Worm (Caenorhabditis elegans) whole organism, L4/young adult: ENCODE measurements around the gene C35A5.6.

Experiments
- W03F9.2 ChIP-seq: fragments of 150-350 bp; optimal IDR thresholded peaks from 2 replicates; lab custom pipeline; 2014; ENCODE audit warnings: missing biosample characterization, missing genetic modification characterization
- dao-5 ChIP-seq: sonication (generic microtip); optimal IDR thresholded peaks from 2 replicates; lab custom pipeline; 2016; ENCODE audit warnings: missing genotype, missing genetic modification characterization, moderate library complexity, missing compliant biosample characterization
- him-1 ChIP-seq: sonication (generic microtip); optimal IDR thresholded peaks from 2 replicates; lab custom pipeline; 2016; ENCODE audit warnings: missing genotype, missing genetic modification reagents, missing genetic modification characterization, missing compliant biosample characterization

DNA sequence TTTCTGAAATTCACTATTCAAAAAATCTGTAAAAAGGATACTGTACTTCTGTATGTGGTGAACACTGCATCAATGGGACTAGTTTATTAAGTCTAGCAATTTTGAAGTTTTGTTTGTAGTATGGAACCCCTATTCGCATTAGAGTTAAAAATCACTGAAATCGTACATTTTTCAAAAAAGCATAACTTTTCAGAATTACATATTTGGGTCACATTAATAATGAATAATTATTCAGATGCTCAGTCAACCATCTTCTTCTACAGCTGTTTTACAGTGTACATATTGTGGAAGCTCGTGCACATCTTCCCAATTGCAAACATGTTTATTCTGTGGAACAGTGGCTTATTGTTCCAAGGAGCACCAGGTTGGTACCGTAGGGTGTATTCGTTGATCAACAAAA, 40.2 kb upstream of the C35A5.6 start:
- TF ChIP-seq dao-5 (tag; lab: Kevin White, UChicago) = no peak
- no peak for TF ChIP-seq him-1 (tag; lab: Kevin White, UChicago)
- TF ChIP-seq W03F9.2 (tag; lab: Kevin White, UChicago) = no peak
